Worm (Caenorhabditis elegans) whole organism, mixed stage, embryonic: Measurements from ENCODE around the gene ecps-2.
A peak's percentile ranks its signal among the peaks of the same experiment; 100 is the strongest.

Source experiments
- ces-1 ChIP-seq: fragments of 150-350 bp; optimal IDR thresholded peaks from 2 replicates; lab custom pipeline; 2014; ENCODE audit warnings: missing biosample characterization, missing genetic modification reagents, missing genetic modification characterization
- lin-13 ChIP-seq: fragments of 150-350 bp; optimal IDR thresholded peaks from 2 replicates; lab custom pipeline; 2014; ENCODE audit warnings: missing biosample characterization, missing genetic modification characterization
- mep-1 ChIP-seq: fragments of 150-350 bp; optimal IDR thresholded peaks from 2 replicates; lab custom pipeline; 2017; ENCODE audit warnings: missing biosample characterization, missing genetic modification reagents, missing genetic modification characterization, inconsistent platforms
- nhr-28 ChIP-seq: fragments of 150-350 bp; optimal IDR thresholded peaks from 2 replicates; lab custom pipeline; 2014; ENCODE audit warnings: missing biosample characterization, missing genetic modification characterization
- sem-2 ChIP-seq: fragments of 200-800 bp; sonication (Bioruptor generic); optimal IDR thresholded peaks from 2 replicates; lab custom pipeline; 2018; ENCODE audit warnings: mild to moderate bottlenecking, missing genetic modification characterization, missing compliant biosample characterization
- snpc-4 ChIP-seq: fragments of 150-350 bp; optimal IDR thresholded peaks from 2 replicates; lab custom pipeline; 2014; ENCODE audit warnings: missing biosample characterization, missing genetic modification characterization
- tbx-8 ChIP-seq: fragments of 200-800 bp; sonication (Bioruptor generic); optimal IDR thresholded peaks from 2 replicates; lab custom pipeline; 2018; ENCODE audit warnings: mild to moderate bottlenecking, missing genetic modification characterization, moderate library complexity, missing compliant biosample characterization
- unc-62 ChIP-seq: fragments of 150-350 bp; optimal IDR thresholded peaks from 2 replicates; lab custom pipeline; 2014; ENCODE audit warnings: missing biosample characterization, missing genetic modification reagents, missing genetic modification characterization

ce11 chrIII:10396891-10397502 lies 45.9 kb upstream of the ecps-2 start:
- no peak for TF ChIP-seq lin-13 (tag; lab: Kevin White, UChicago)
- no peak for TF ChIP-seq snpc-4
- no peak for TF ChIP-seq unc-62 (GFP tag; lab: Kevin White, UChicago)
- TF ChIP-seq nhr-28 = no peak
- TF ChIP-seq tbx-8 (GFP tag; lab: Kevin White, UChicago) = no peak
- peak; percentile 63 for TF ChIP-seq ces-1
- no peak for TF ChIP-seq sem-2 (GFP tag; lab: Kevin White, UChicago)
- no peak for TF ChIP-seq mep-1 (tag; lab: Kevin White, UChicago)
